Worm (Caenorhabditis elegans): ENCODE results near the gene maa-1.

The maa-1 gene

DNA sequence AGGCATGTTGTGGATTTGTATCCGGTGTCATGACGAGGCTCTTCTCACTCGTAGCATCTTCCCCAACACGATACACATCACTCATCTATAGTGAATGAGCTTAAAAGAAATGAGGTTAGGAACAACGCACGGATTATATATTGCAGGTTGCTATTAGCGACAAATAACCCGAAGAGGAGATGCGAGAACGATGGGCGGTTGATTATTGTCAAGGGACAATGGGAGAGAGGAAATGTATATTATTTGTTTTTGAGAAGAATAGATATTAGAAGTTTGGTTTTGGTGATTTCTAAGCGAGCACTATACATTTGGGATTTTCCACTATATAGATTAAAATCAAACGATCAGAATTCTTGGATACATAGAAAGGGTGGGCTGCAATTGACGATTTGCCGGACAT lies 15.6 kb downstream of the maa-1 start, which contains the start of gene C18D11.7:
C18D11.7 (minus strand) TSS at position 101 of the 400 bp plus-strand sequence.
- TF ChIP-seq dsc-1 (tag; optimal IDR thresholded peaks at IDR 0.05): peak; percentile 15
- no peak for TF ChIP-seq fkh-4 (tag; optimal IDR thresholded peaks at IDR 0.05; ENCODE audit: borderline replicate concordance)

DNA sequence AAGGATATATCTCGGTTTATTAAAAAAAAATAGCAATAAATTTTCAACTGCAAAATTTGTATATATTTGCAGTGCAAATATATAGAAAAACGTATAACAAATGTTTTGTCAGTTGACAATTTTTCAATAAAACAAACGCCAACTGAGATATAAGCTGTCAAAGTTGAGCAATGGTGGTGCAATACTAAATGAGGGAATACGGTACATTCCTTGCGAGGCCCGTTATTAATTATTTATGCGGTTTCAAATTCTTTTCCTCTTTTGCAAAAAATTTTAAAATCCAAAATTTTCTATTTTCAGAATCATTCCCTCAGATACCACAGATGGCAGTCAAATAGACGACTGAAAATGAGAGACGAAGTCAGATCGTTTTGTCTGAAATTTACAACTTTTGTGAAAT lies 26.9 kb downstream of the maa-1 start, which contains the start of gene twk-39:
twk-39 (plus strand) TSS at position 301 of the 400 bp plus-strand sequence.
- TF ChIP-seq mep-1 (tag; optimal IDR thresholded peaks at IDR 0.05): no peak

DNA sequence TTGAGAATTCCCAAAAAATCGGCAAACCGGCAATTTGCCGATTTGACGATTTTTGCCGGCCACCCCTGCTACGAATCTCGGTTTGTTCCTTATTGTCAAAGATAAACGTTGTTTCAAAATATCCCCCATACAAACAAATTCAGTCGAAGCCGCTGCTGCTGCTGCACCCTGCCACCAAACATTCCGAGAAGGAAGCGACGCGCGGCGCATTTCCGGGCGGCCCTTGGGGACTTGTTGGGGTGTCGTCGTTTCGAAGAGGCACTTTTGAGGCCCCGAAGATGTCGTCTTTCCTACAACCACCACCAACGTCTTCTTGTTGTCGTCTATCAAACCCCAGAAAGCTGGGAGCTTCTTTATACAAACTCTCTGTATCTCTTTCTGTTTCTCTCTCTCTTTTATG lies 27.9 kb downstream of the maa-1 start:
- TF ChIP-seq efl-1 (optimal IDR thresholded peaks at IDR 0.05): no peak
- peak in 1 of 2 experiments; percentile 78 for TF ChIP-seq efl-1 (GFP tag; optimal IDR thresholded peaks at IDR 0.05 in 1 of 2)
- no peak for TF ChIP-seq unc-62 (GFP tag; optimal IDR thresholded peaks at IDR 0.05)
- no peak for TF ChIP-seq unc-98 (GFP tag; IDR thresholded peaks at IDR 0.05)
- peak; percentile 69 for TF ChIP-seq lin-14 (GFP tag; optimal IDR thresholded peaks at IDR 0.05)

DNA sequence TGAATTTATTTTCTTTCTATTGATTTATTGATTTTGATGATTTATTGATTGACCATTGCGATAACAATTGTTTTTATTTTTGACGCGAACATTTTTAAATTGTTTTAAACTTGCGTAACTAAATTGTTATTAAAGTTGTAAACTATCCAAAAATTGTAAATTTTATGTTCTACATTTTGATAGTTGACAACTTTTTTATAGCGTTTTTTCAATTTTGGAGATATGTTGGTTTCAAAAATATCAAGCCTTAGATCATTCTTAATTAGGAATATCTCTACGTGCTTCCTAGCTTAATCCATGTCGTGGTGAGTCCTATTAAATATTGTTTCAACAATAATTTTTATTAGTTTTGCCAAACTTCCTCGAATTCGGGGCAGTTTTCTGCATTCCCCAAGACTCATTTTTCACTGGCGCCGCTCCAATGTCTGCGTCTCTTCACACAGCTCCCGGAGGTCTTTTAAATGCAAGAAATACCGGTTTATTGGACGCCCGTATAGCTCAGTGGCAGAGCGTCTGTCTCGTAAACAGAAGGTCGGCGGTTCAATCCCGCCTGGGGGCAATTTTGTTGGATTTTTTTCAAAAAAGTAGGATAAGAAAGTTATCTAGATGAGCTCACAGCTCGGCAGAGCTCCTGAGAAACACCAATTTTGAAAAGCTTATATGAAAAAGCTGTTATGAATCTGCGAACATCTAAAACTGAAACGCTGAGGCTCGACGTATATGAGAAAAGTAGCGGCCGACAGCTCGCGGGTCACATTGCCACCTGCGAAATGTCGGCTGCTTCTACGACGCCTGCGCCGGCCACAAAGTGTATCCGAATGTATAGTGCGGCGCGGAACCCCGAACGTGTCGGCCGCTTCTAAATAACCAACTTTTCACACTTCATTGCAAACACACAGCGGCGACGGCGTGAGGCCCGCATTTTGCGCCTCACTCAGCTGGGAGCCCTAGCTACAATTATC lies 29.8 kb downstream of the maa-1 start, which contains the start of gene C24H11.2:
C24H11.2 (minus strand) TSS at position 51 of the 962 bp plus-strand sequence.
- peak; percentile 41 to 47 (median 47) for TF ChIP-seq ceh-82 (tag; optimal IDR thresholded peaks at IDR 0.05)
- peak; percentile 60 for TF ChIP-seq swsn-7 (tag; optimal IDR thresholded peaks at IDR 0.05)
- peak in 1 of 2 experiments; percentile 48 for TF ChIP-seq mdl-1 (tag; optimal IDR thresholded peaks at IDR 0.05)
- TF ChIP-seq jun-1 (tag; optimal IDR thresholded peaks at IDR 0.05): peak; percentile 39
- TF ChIP-seq fkh-10 (GFP tag; optimal IDR thresholded peaks at IDR 0.05): peak; percentile 0
- peak; percentile 70 for TF ChIP-seq nhr-47 (tag; optimal IDR thresholded peaks at IDR 0.05)
- TF ChIP-seq skn-1 (tag; optimal IDR thresholded peaks at IDR 0.05): peak; percentile 40
- peak; percentile 52 to 76 for TF ChIP-seq lsy-2 (tag; optimal IDR thresholded peaks at IDR 0.05)
- peak; percentile 11 for TF ChIP-seq nhr-76 (tag; optimal IDR thresholded peaks at IDR 0.05)
- peak; percentile 62 for TF ChIP-seq fos-1 (tag; optimal IDR thresholded peaks at IDR 0.05)
- peak; percentile 74 for TF ChIP-seq mep-1 (tag; optimal IDR thresholded peaks at IDR 0.05)
- peak; percentile 53 for TF ChIP-seq nhr-20 (tag; optimal IDR thresholded peaks at IDR 0.05)
- peak; percentile 14 for TF ChIP-seq ceh-8 (GFP tag; optimal IDR thresholded peaks at IDR 0.05)
- peak; percentile 57; the same call in 1 of the 2 replicates for TF ChIP-seq unc-98 (GFP tag; IDR thresholded peaks at IDR 0.05)
- peak; percentile 56 for TF ChIP-seq C16A3.4 (tag; optimal IDR thresholded peaks at IDR 0.05)
- TF ChIP-seq nhr-71 (tag; optimal IDR thresholded peaks at IDR 0.05): peak; percentile 72
- TF ChIP-seq efl-1 (optimal IDR thresholded peaks at IDR 0.05): peak; percentile 46 to 64
- TF ChIP-seq efl-1 (GFP tag; optimal IDR thresholded peaks at IDR 0.05 in 1 of 2): peak; percentile 55 to 96
- peak; percentile 53 for TF ChIP-seq F16B12.6 (tag; optimal IDR thresholded peaks at IDR 0.05)
- 0 out of 2 replicates have a peak, but pooled peaks have one; percentile 4 for TF ChIP-seq isw-1 (GFP tag; IDR thresholded peaks at IDR 0.05)
- peak; percentile 54 for TF ChIP-seq fkh-8 (tag; optimal IDR thresholded peaks at IDR 0.05)
- TF ChIP-seq ceh-88 (GFP tag; IDR thresholded peaks at IDR 0.05): 0 out of 2 replicates have a peak, but pooled peaks have one; percentile 11
- peak; percentile 82 for TF ChIP-seq rnt-1 (tag; optimal IDR thresholded peaks at IDR 0.05)
- peak; percentile 62 for TF ChIP-seq xbp-1 (tag; optimal IDR thresholded peaks at IDR 0.05)
- peak in 1 of 6 experiments; percentile 29 for TF ChIP-seq elt-3 (tag; optimal IDR thresholded peaks at IDR 0.05)
- TF ChIP-seq lin-39 (tag; optimal IDR thresholded peaks at IDR 0.05): peak; percentile 17
- peak; percentile 63 for TF ChIP-seq nhr-19 (GFP tag; conservative IDR thresholded peaks at IDR 0.05)
- peak; percentile 58 for TF ChIP-seq tbx-2 (tag; optimal IDR thresholded peaks at IDR 0.05)
- TF ChIP-seq snu-23 (GFP tag; optimal IDR thresholded peaks at IDR 0.05): peak; percentile 73
- TF ChIP-seq aly-2 (tag; optimal IDR thresholded peaks at IDR 0.05): peak; percentile 17
- peak; percentile 57 for TF ChIP-seq nhr-90 (tag; optimal IDR thresholded peaks at IDR 0.05; ENCODE audit: poor library complexity)
- TF ChIP-seq lir-3 (tag; optimal IDR thresholded peaks at IDR 0.05; ENCODE audit: poor library complexity): peak; percentile 39
- peak; percentile 74 for TF ChIP-seq nhr-85 (tag)
- TF ChIP-seq snpc-4 (tag; optimal IDR thresholded peaks at IDR 0.05): peak; percentile 94
- TF ChIP-seq lin-35 (GFP tag; optimal IDR thresholded peaks at IDR 0.05): peak; percentile 46 to 72
- peak; percentile 50 to 56 (median 55) for TF ChIP-seq dpl-1 (GFP tag; optimal IDR thresholded peaks at IDR 0.05)
- TF ChIP-seq lin-14 (GFP tag; optimal IDR thresholded peaks at IDR 0.05): peak; percentile 56
- TF ChIP-seq dsc-1 (tag; optimal IDR thresholded peaks at IDR 0.05): peak; percentile 63
- TF ChIP-seq irx-1 (tag; optimal IDR thresholded peaks at IDR 0.05): peak; percentile 62

Data from whole organism, L1 larva.